Worm (Caenorhabditis elegans) whole organism, young adult: ENCODE data around the gene M116.5.

Experiments
- B0019.2 ChIP-seq: fragments of 200-800 bp; sonication (Bioruptor generic); conservative IDR thresholded peaks from 2 replicates; pipeline ENCODE4 v1.3.6; 2022; ENCODE audit warnings: missing genetic modification reagents, missing genetic modification characterization, missing compliant biosample characterization
- B0035.1 ChIP-seq: sonication (generic microtip); optimal IDR thresholded peaks from 2 replicates; lab custom pipeline; 2016; ENCODE audit warnings: missing genetic modification characterization, mild to moderate bottlenecking, missing compliant biosample characterization, missing genotype, missing genetic modification reagents
- C17E4.6 ChIP-seq: fragments of 200-800 bp; sonication (Bioruptor generic); IDR thresholded peaks from 2 replicates; pipeline ENCODE4 v1.3.6; 2022; ENCODE audit warnings: missing genetic modification reagents, missing genetic modification characterization, missing compliant biosample characterization
- F23B12.7 ChIP-seq: sonication (generic microtip); optimal IDR thresholded peaks from 2 replicates; lab custom pipeline; 2017; ENCODE audit warnings: missing genetic modification characterization, mild to moderate bottlenecking, missing compliant biosample characterization, antibody characterized with exemption, moderate library complexity; ENCODE audit not compliant: insufficient read depth
- F39B2.1 ChIP-seq: fragments of 200-800 bp; sonication (Bioruptor generic); IDR thresholded peaks from 2 replicates; pipeline ENCODE4 v1.3.6; 2022; ENCODE audit warnings: missing genetic modification reagents, missing genetic modification characterization, missing compliant biosample characterization
- F55B11.4 ChIP-seq: sonication (generic microtip); optimal IDR thresholded peaks from 2 replicates; lab custom pipeline; 2016; ENCODE audit warnings: missing compliant biosample characterization, missing genetic modification characterization, borderline replicate concordance; ENCODE audit not compliant: insufficient read depth
- F57A8.1 ChIP-seq: fragments of 200-800 bp; sonication (Bioruptor generic); optimal IDR thresholded peaks from 2 replicates; lab custom pipeline; 2018; ENCODE audit warnings: mild to moderate bottlenecking, missing genetic modification characterization, moderate library complexity, missing compliant biosample characterization
- F57C9.4 ChIP-seq: sonication (generic microtip); optimal IDR thresholded peaks from 2 replicates; lab custom pipeline; 2017; ENCODE audit warnings: mild to moderate bottlenecking, missing genetic modification characterization, missing compliant biosample characterization
- K12H6.12 ChIP-seq: fragments of 200-800 bp; sonication (Bioruptor generic); optimal IDR thresholded peaks from 2 replicates; lab custom pipeline; 2018; ENCODE audit warnings: mild to moderate bottlenecking, missing genetic modification characterization, missing compliant biosample characterization
- T26A5.8 ChIP-seq: sonication (generic microtip); optimal IDR thresholded peaks from 2 replicates; lab custom pipeline; 2016; ENCODE audit warnings: missing genetic modification characterization, missing compliant biosample characterization
- Y53F4B.3 ChIP-seq: fragments of 200-800 bp; sonication (Bioruptor generic); IDR thresholded peaks from 2 replicates; pipeline ENCODE4 v1.3.6; 2022; ENCODE audit warnings: missing genetic modification reagents, missing genetic modification characterization, missing compliant biosample characterization
- Y56A3A.18 ChIP-seq: fragments of 200-800 bp; sonication (Bioruptor generic); IDR thresholded peaks from 2 replicates; pipeline ENCODE4 v1.3.6; 2022; ENCODE audit warnings: missing genetic modification reagents, missing genetic modification characterization, missing compliant biosample characterization
- Y67H2A.10 ChIP-seq: fragments of 200-800 bp; sonication (Bioruptor generic); conservative IDR thresholded peaks from 2 replicates; pipeline ENCODE4 v1.3.6; 2022; ENCODE audit warnings: missing genetic modification reagents, missing genetic modification characterization, missing compliant biosample characterization
- akir-1 ChIP-seq: fragments of 200-800 bp; sonication (Bioruptor generic); optimal IDR thresholded peaks from 2 replicates; lab custom pipeline; 2018; ENCODE audit warnings: mild to moderate bottlenecking, missing genetic modification characterization, moderate library complexity, missing compliant biosample characterization
- aptf-2 ChIP-seq: fragments of 200-800 bp; sonication (Bioruptor generic); conservative IDR thresholded peaks from 2 replicates; pipeline ENCODE4 v1.3.6; 2022; ENCODE audit warnings: missing genetic modification reagents, missing genetic modification characterization, missing compliant biosample characterization
- atf-7 ChIP-seq: sonication (generic microtip); optimal IDR thresholded peaks from 2 replicates; lab custom pipeline; 2017; ENCODE audit warnings: mild to moderate bottlenecking, missing genetic modification characterization, missing compliant biosample characterization
- athp-1 ChIP-seq: sonication (generic microtip); optimal IDR thresholded peaks from 2 replicates; lab custom pipeline; 2017; ENCODE audit warnings: mild to moderate bottlenecking, missing genetic modification characterization, missing compliant biosample characterization
- attf-3 ChIP-seq: fragments of 200-800 bp; sonication (Bioruptor generic); conservative IDR thresholded peaks from 2 replicates; pipeline ENCODE4 v1.3.6; 2022; ENCODE audit warnings: missing genetic modification reagents, missing genetic modification characterization, missing compliant biosample characterization
- attf-5 ChIP-seq: fragments of 200-800 bp; sonication (Bioruptor generic); optimal IDR thresholded peaks from 2 replicates; lab custom pipeline; 2018; ENCODE audit warnings: mild to moderate bottlenecking, missing genetic modification characterization, missing compliant biosample characterization
- attf-6 ChIP-seq: fragments of 200-800 bp; sonication (Bioruptor generic); IDR thresholded peaks from 2 replicates; pipeline ENCODE4 v1.3.6; 2022; ENCODE audit warnings: missing genetic modification reagents, missing genetic modification characterization, missing compliant biosample characterization
- bed-1 ChIP-seq: fragments of 200-800 bp; sonication (Bioruptor generic); IDR thresholded peaks from 2 replicates; pipeline ENCODE4 v1.3.6; 2022; ENCODE audit warnings: missing genetic modification reagents, missing genetic modification characterization, missing compliant biosample characterization
- bed-2 ChIP-seq: fragments of 200-800 bp; sonication (Bioruptor generic); IDR thresholded peaks from 2 replicates; pipeline ENCODE4 v1.3.6; 2022; ENCODE audit warnings: missing genetic modification reagents, missing genetic modification characterization, missing compliant biosample characterization
- ceh-100 ChIP-seq: fragments of 200-800 bp; sonication (Bioruptor generic); IDR thresholded peaks from 2 replicates; pipeline ENCODE4 v1.3.6; 2022; ENCODE audit warnings: missing genetic modification reagents, missing genetic modification characterization, missing compliant biosample characterization
- die-1 ChIP-seq: sonication (generic microtip); optimal IDR thresholded peaks from 2 replicates; lab custom pipeline; 2016; ENCODE audit warnings: missing genotype, mild to moderate bottlenecking, missing genetic modification characterization, missing compliant biosample characterization
- dox-1 ChIP-seq: fragments of 200-800 bp; sonication (Bioruptor generic); IDR thresholded peaks from 2 replicates; pipeline ENCODE4 v1.3.6; 2022; ENCODE audit warnings: missing genetic modification reagents, missing genetic modification characterization, missing compliant biosample characterization
- dpff-1 ChIP-seq: sonication (generic microtip); optimal IDR thresholded peaks from 2 replicates; lab custom pipeline; 2017; ENCODE audit warnings: mild to moderate bottlenecking, missing genetic modification characterization, missing compliant biosample characterization
- egl-18 ChIP-seq: fragments of 200-800 bp; sonication (Bioruptor generic); IDR thresholded peaks from 2 replicates; pipeline ENCODE4 v1.3.6; 2022; ENCODE audit warnings: missing genetic modification reagents, missing genetic modification characterization, missing compliant biosample characterization
- egrh-3 ChIP-seq: fragments of 200-800 bp; sonication (Bioruptor generic); IDR thresholded peaks from 2 replicates; pipeline ENCODE4 v1.3.6; 2022; ENCODE audit warnings: missing genetic modification reagents, missing genetic modification characterization, missing compliant biosample characterization
- hlh-26 ChIP-seq: fragments of 200-800 bp; sonication (Bioruptor generic); conservative IDR thresholded peaks from 2 replicates; pipeline ENCODE4 v1.3.6; 2022; ENCODE audit warnings: missing genetic modification reagents, missing genetic modification characterization, missing compliant biosample characterization
- hmg-20 ChIP-seq: fragments of 200-800 bp; sonication (Bioruptor generic); IDR thresholded peaks from 2 replicates; pipeline ENCODE4 v1.3.6; 2022; ENCODE audit warnings: missing genetic modification reagents, missing genetic modification characterization, missing compliant biosample characterization
- hsf-1 ChIP-seq: fragments of 200-800 bp; sonication (Bioruptor generic); IDR thresholded peaks from 2 replicates; pipeline ENCODE4 v1.3.6; 2022; ENCODE audit warnings: missing genetic modification reagents, missing genetic modification characterization, missing compliant biosample characterization
- lag-1 ChIP-seq: fragments of 200-800 bp; sonication (Bioruptor generic); IDR thresholded peaks from 2 replicates; pipeline ENCODE4 v1.3.6; 2022; ENCODE audit warnings: missing genetic modification reagents, missing genetic modification characterization, missing compliant biosample characterization
- lir-1 ChIP-seq: fragments of 200-800 bp; sonication (Bioruptor generic); conservative IDR thresholded peaks from 2 replicates; pipeline ENCODE4 v1.3.6; 2022; ENCODE audit warnings: missing genetic modification reagents, missing genetic modification characterization, missing compliant biosample characterization
- madf-8 ChIP-seq: fragments of 200-800 bp; sonication (Bioruptor generic); conservative IDR thresholded peaks from 2 replicates; pipeline ENCODE4 v1.3.6; 2022; ENCODE audit warnings: missing genetic modification reagents, missing genetic modification characterization, missing compliant biosample characterization
- nhr-120 ChIP-seq: fragments of 200-800 bp; sonication (Bioruptor generic); IDR thresholded peaks from 2 replicates; pipeline ENCODE4 v1.3.6; 2022; ENCODE audit warnings: missing genetic modification characterization, missing compliant biosample characterization
- nhr-179 ChIP-seq: sonication (generic microtip); optimal IDR thresholded peaks from 2 replicates; lab custom pipeline; 2016; ENCODE audit warnings: mild to moderate bottlenecking, missing genetic modification characterization, missing compliant biosample characterization
- nhr-80 ChIP-seq: sonication (generic microtip); optimal IDR thresholded peaks from 2 replicates; lab custom pipeline; 2016; ENCODE audit warnings: missing genetic modification characterization, missing compliant biosample characterization
- nhr-90 ChIP-seq: sonication (generic microtip); optimal IDR thresholded peaks from 2 replicates; lab custom pipeline; 2016; ENCODE audit warnings: missing genotype, mild to moderate bottlenecking, missing genetic modification characterization, missing compliant biosample characterization
- sdz-38 ChIP-seq: sonication (generic microtip); optimal IDR thresholded peaks from 2 replicates; lab custom pipeline; 2016; ENCODE audit warnings: missing genotype, missing genetic modification characterization, missing compliant biosample characterization
- snpc-1.1 ChIP-seq: sonication (generic microtip); optimal IDR thresholded peaks from 2 replicates; lab custom pipeline; 2017; ENCODE audit warnings: missing genetic modification characterization, mild to moderate bottlenecking, missing compliant biosample characterization, antibody characterized with exemption, moderate library complexity, missing genotype, missing genetic modification reagents; ENCODE audit not compliant: insufficient read depth
- snpc-3.4 ChIP-seq: sonication (generic microtip); optimal IDR thresholded peaks from 2 replicates; lab custom pipeline; 2017; ENCODE audit warnings: missing genetic modification characterization, mild to moderate bottlenecking, missing compliant biosample characterization, antibody characterized with exemption, moderate library complexity, missing genotype, missing genetic modification reagents
- snpc-4 ChIP-seq, 5 experiments: fragments of 150-350 bp in 1 of 5; sonication (generic microtip) in 4 of 5; optimal IDR thresholded peaks; 2 replicates each; lab custom pipeline; 2014 to 2018; ENCODE audit warnings: missing genetic modification characterization in 5 of 5, missing biosample characterization in 3 of 5, antibody characterized with exemption in 2 of 5, mild to moderate bottlenecking in 2 of 5, missing compliant biosample characterization in 2 of 5, missing genotype in 2 of 5, moderate library complexity in 2 of 5, missing genetic modification reagents in 1 of 5
- sptf-2 ChIP-seq: fragments of 200-800 bp; sonication (Bioruptor generic); optimal IDR thresholded peaks from 2 replicates; lab custom pipeline; 2018; ENCODE audit warnings: mild to moderate bottlenecking, missing genetic modification characterization, missing compliant biosample characterization
- tbp1 ChIP-seq: fragments of 200-800 bp; sonication (Bioruptor generic); optimal IDR thresholded peaks from 2 replicates; lab custom pipeline; 2018; ENCODE audit warnings: mild to moderate bottlenecking, missing genetic modification characterization, missing compliant biosample characterization
- unc-130 ChIP-seq: sonication (generic microtip); optimal IDR thresholded peaks from 2 replicates; lab custom pipeline; 2016; ENCODE audit warnings: missing genetic modification reagents, missing genetic modification characterization, missing compliant biosample characterization
- zfh-2 ChIP-seq: fragments of 200-800 bp; sonication (Bioruptor generic); conservative IDR thresholded peaks from 2 replicates; pipeline ENCODE4 v1.3.6; 2022; ENCODE audit warnings: missing genetic modification reagents, missing genetic modification characterization, missing compliant biosample characterization
- ztf-25 ChIP-seq: fragments of 200-800 bp; sonication (Bioruptor generic); IDR thresholded peaks from 2 replicates; pipeline ENCODE4 v1.3.6; 2022; ENCODE audit warnings: missing genetic modification reagents, missing genetic modification characterization, missing compliant biosample characterization
- ztf-26 ChIP-seq: sonication (generic microtip); optimal IDR thresholded peaks from 2 replicates; lab custom pipeline; 2017; ENCODE audit warnings: missing genetic modification characterization, missing compliant biosample characterization

Gene M116.5

ce11 chrIV:8377501-8377900, 43.4 kb downstream of the M116.5 start, which contains the start of gene D2096.7 (continued):
- peak; percentile 46 for TF ChIP-seq K12H6.12 (tag; lab: Kevin White, UChicago)
- peak; percentile 76 for TF ChIP-seq C17E4.6 (GFP tag; lab: Robert Waterston, UW)
- no peak for TF ChIP-seq sptf-2
- no peak for TF ChIP-seq Y67H2A.10 (GFP tag; lab: Robert Waterston, UW)
- TF ChIP-seq sdz-38, result no peak
- TF ChIP-seq dpff-1 (tag; lab: Kevin White, UChicago), result peak; percentile 79
- TF ChIP-seq egl-18 (GFP tag; lab: Robert Waterston, UW), result peak; percentile 51; the same call in 1 of the 2 replicates
- 0 out of 2 replicates have a peak, but pooled peaks have one; percentile 2 for TF ChIP-seq hmg-20 (GFP tag; lab: Robert Waterston, UW)
- peak; percentile 72 for TF ChIP-seq tbp1 (GFP tag; lab: Kevin White, UChicago)
- TF ChIP-seq die-1 (tag; lab: Kevin White, UChicago), result peak; percentile 78
- TF ChIP-seq hsf-1 (GFP tag; lab: Robert Waterston, UW), result peak; percentile 91
- peak; percentile 72 for TF ChIP-seq F57C9.4 (tag; lab: Kevin White, UChicago)
- no peak for TF ChIP-seq lir-1
- peak; percentile 2 for TF ChIP-seq snpc-3.4 (tag; lab: Kevin White, UChicago)
- TF ChIP-seq egrh-3, result no peak
- no peak for TF ChIP-seq aptf-2 (GFP tag; lab: Robert Waterston, UW)
- TF ChIP-seq T26A5.8, result peak; percentile 93
- TF ChIP-seq zfh-2 (GFP tag; lab: Robert Waterston, UW), result no peak
- peak; percentile 52 for TF ChIP-seq B0035.1 (tag; lab: Kevin White, UChicago)
- TF ChIP-seq ztf-26 (tag; lab: Kevin White, UChicago), result no peak
- no peak for TF ChIP-seq akir-1 (GFP tag; lab: Kevin White, UChicago)
- TF ChIP-seq atf-7 (tag; lab: Kevin White, UChicago), result peak; percentile 87
- TF ChIP-seq Y56A3A.18, result peak; percentile 95
- TF ChIP-seq F57A8.1 (GFP tag; lab: Kevin White, UChicago), result peak; percentile 44
- TF ChIP-seq madf-8 (GFP tag; lab: Robert Waterston, UW), result no peak; the same call in 1 of the 2 replicates
- peak; percentile 70 for TF ChIP-seq dox-1 (GFP tag; lab: Robert Waterston, UW)
- TF ChIP-seq snpc-4 (GFP tag; optimal IDR thresholded peaks at IDR 0.05; lab: Kevin White, UChicago), result no peak
- TF ChIP-seq snpc-4 (tag; optimal IDR thresholded peaks at IDR 0.05; lab: Kevin White, UChicago), result peak in 2 of 4 experiments; percentile 67 to 72
- TF ChIP-seq nhr-120 (GFP tag; lab: Robert Waterston, UW), result 0 out of 2 replicates have a peak, but pooled peaks have one; percentile 55
- TF ChIP-seq ztf-25 (GFP tag; lab: Robert Waterston, UW), result peak; percentile 79; the same call in 1 of the 2 replicates
- TF ChIP-seq unc-130 (GFP tag; lab: Kevin White, UChicago), result peak; percentile 89
- peak; percentile 92 for TF ChIP-seq athp-1 (tag; lab: Kevin White, UChicago)
- no peak for TF ChIP-seq F23B12.7 (tag; lab: Kevin White, UChicago)
- peak; percentile 66 for TF ChIP-seq F39B2.1 (GFP tag; lab: Robert Waterston, UW)
- peak; percentile 68; the same call in 1 of the 2 replicates for TF ChIP-seq hlh-26 (GFP tag; lab: Robert Waterston, UW)
- peak; percentile 48 for TF ChIP-seq snpc-1.1 (tag; lab: Kevin White, UChicago)
- no peak for TF ChIP-seq attf-3 (GFP tag; lab: Robert Waterston, UW)
- peak; percentile 67 for TF ChIP-seq attf-5
- no peak for TF ChIP-seq nhr-179 (tag; lab: Kevin White, UChicago)
- TF ChIP-seq nhr-90, result peak; percentile 81
- TF ChIP-seq bed-2 (GFP tag; lab: Robert Waterston, UW), result no peak
- TF ChIP-seq B0019.2 (GFP tag; lab: Robert Waterston, UW), result no peak
- peak; percentile 74 for TF ChIP-seq ceh-100 (GFP tag; lab: Robert Waterston, UW)
- TF ChIP-seq attf-6, result peak; percentile 89
- no peak for TF ChIP-seq Y53F4B.3
- TF ChIP-seq bed-1 (GFP tag; lab: Robert Waterston, UW), result peak; percentile 92
- TF ChIP-seq nhr-80 (tag; lab: Kevin White, UChicago), result no peak
- no peak for TF ChIP-seq F55B11.4 (tag; lab: Kevin White, UChicago)
- TF ChIP-seq lag-1 (GFP tag; lab: Robert Waterston, UW), result no peak
